Worm (Caenorhabditis elegans) whole organism, L4/young adult: ENCODE measurements around the gene fcmt-1.

ENCODE experiments used
- W03F9.2 ChIP-seq: fragments of 150-350 bp; optimal IDR thresholded peaks from 2 replicates; lab custom pipeline; 2014; ENCODE audit warnings: missing biosample characterization, missing genetic modification characterization
- him-1 ChIP-seq: sonication (generic microtip); optimal IDR thresholded peaks from 2 replicates; lab custom pipeline; 2016; ENCODE audit warnings: missing genotype, missing genetic modification reagents, missing genetic modification characterization, missing compliant biosample characterization

DNA sequence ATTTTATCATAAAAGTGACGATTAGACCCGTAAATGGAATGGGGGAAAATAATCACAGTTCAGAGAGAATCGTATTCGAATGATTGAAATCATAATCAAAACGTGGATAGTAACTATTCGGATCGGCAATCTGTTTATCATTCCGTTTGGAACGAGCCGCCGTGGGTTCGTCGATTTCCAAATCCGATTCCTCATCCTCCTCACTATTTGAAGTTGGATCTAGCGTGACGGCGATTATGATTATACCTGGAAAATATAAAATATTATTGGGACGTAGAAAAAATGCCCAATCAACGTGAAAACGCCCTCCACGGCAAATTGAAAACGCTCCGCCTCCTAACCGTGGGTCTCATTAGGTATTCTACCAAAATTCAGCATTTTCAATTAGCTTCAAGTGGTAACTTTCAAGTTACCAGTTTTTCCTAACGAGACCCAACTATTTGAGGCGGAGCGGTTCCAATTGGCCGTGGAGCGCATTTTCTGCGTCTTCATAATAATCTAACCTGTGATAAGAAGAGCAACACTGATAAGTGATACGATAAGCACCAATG lies 21.9 kb upstream of the fcmt-1 start:
- no peak for TF ChIP-seq W03F9.2
- TF ChIP-seq him-1 (tag; lab: Kevin White, UChicago) = no peak
